Fruit fly (Drosophila melanogaster) whole organism, embryonic: ENCODE results near the gene stops.
A peak's percentile ranks its signal among the peaks of the same experiment; 100 is the strongest.

Experiments used
- Ada2b ChIP-seq: fragments of 200-800 bp; sonication (Bioruptor generic); IDR thresholded peaks from 2 replicates; pipeline ENCODE4 v1.3.6; 2022; ENCODE audit warnings: missing biosample characterization, missing genetic modification characterization
- Aef1 ChIP-seq: fragments of 200-800 bp; sonication (Bioruptor generic); IDR thresholded peaks from 3 replicates; pipeline ENCODE4 v1.3.6; 2022; ENCODE audit warnings: missing biosample characterization, missing genetic modification characterization
- BEAF-32 ChIP-seq: fragments of 200-800 bp; sonication (Bioruptor generic); optimal IDR thresholded peaks from 3 replicates; lab custom pipeline; 2017; ENCODE audit warnings: missing biosample characterization, missing genetic modification characterization, mild to moderate bottlenecking, moderate library complexity, missing genetic modification reagents
- CG11085 ChIP-seq: fragments of 200-800 bp; sonication (Bioruptor generic); IDR thresholded peaks from 2 replicates; pipeline ENCODE4 v1.3.6; 2022; ENCODE audit warnings: missing biosample characterization, missing genetic modification characterization
- CG11093 ChIP-seq: fragments of 200-800 bp; sonication (Bioruptor generic); IDR thresholded peaks from 3 replicates; pipeline ENCODE4 v1.3.6; 2022; ENCODE audit warnings: missing biosample characterization, missing genetic modification characterization
- CG12219 ChIP-seq: fragments of 200-800 bp; sonication (Bioruptor generic); optimal IDR thresholded peaks from 3 replicates; lab custom pipeline; 2018; ENCODE audit warnings: missing biosample characterization, mild to moderate bottlenecking, missing genetic modification characterization
- CG12744 ChIP-seq: fragments of 200-800 bp; sonication (Bioruptor generic); optimal IDR thresholded peaks from 2 replicates; lab custom pipeline; 2016; ENCODE audit warnings: missing biosample characterization, missing genetic modification characterization
- CG13424 ChIP-seq: fragments of 200-800 bp; sonication (Bioruptor generic); optimal IDR thresholded peaks from 2 replicates; lab custom pipeline; 2019; ENCODE audit warnings: missing biosample characterization, mild to moderate bottlenecking, missing genetic modification characterization, moderate library complexity
- CG16863 ChIP-seq: fragments of 200-800 bp; sonication (Bioruptor generic); optimal IDR thresholded peaks from 3 replicates; lab custom pipeline; 2016; ENCODE audit warnings: missing biosample characterization, missing genetic modification characterization
- CG17186 ChIP-seq: fragments of 200-800 bp; sonication (Bioruptor generic); optimal IDR thresholded peaks from 3 replicates; lab custom pipeline; 2017; ENCODE audit warnings: missing biosample characterization, missing genetic modification reagents, missing genetic modification characterization
- CG17912 ChIP-seq: fragments of 200-800 bp; sonication (Bioruptor generic); optimal IDR thresholded peaks from 2 replicates; lab custom pipeline; 2018; ENCODE audit warnings: missing biosample characterization, mild to moderate bottlenecking, missing genetic modification characterization
- CG2120 ChIP-seq: fragments of 200-800 bp; sonication (Bioruptor generic); optimal IDR thresholded peaks from 3 replicates; lab custom pipeline; 2016; ENCODE audit warnings: missing biosample characterization, missing genetic modification characterization
- CG3163 ChIP-seq: fragments of 200-800 bp; sonication (Bioruptor generic); optimal IDR thresholded peaks from 3 replicates; lab custom pipeline; 2016; ENCODE audit warnings: missing biosample characterization, missing genetic modification characterization
- CG3838 ChIP-seq: fragments of 200-800 bp; sonication (Bioruptor generic); optimal IDR thresholded peaks from 3 replicates; lab custom pipeline; 2016; ENCODE audit warnings: missing biosample characterization, missing genetic modification characterization
- CG7372 ChIP-seq: fragments of 200-800 bp; sonication (Bioruptor generic); IDR thresholded peaks from 2 replicates; pipeline ENCODE4 v1.3.6; 2022; ENCODE audit warnings: missing biosample characterization, missing genetic modification characterization
- CG7987 ChIP-seq: fragments of 200-800 bp; sonication (Bioruptor generic); optimal IDR thresholded peaks from 2 replicates; lab custom pipeline; 2018; ENCODE audit warnings: missing biosample characterization, mild to moderate bottlenecking, missing genetic modification characterization, moderate library complexity
- Doc3 ChIP-seq: fragments of 200-800 bp; sonication (Bioruptor generic); IDR thresholded peaks from 3 replicates; pipeline ENCODE4 v1.3.6; 2022; ENCODE audit warnings: missing biosample characterization, missing genetic modification characterization; ENCODE audit not compliant: partially characterized antibody
- Dp ChIP-seq: fragments of 200-800 bp; sonication (Bioruptor generic); optimal IDR thresholded peaks from 2 replicates; lab custom pipeline; 2018; ENCODE audit warnings: missing biosample characterization, mild to moderate bottlenecking, missing genetic modification characterization, moderate library complexity
- Dref ChIP-seq: fragments of 200-800 bp; sonication (Bioruptor generic); IDR thresholded peaks from 2 replicates; pipeline ENCODE4 v1.3.6; 2022; ENCODE audit warnings: missing biosample characterization, missing genetic modification characterization
- HLH3B ChIP-seq: fragments of 200-800 bp; sonication (Bioruptor generic); IDR thresholded peaks from 2 replicates; pipeline ENCODE4 v1.3.6; 2022; ENCODE audit warnings: missing biosample characterization, missing genetic modification characterization
- HLH4C ChIP-seq: fragments of 200-800 bp; sonication (Bioruptor generic); IDR thresholded peaks from 3 replicates; pipeline ENCODE4 v1.3.6; 2022; ENCODE audit warnings: missing biosample characterization, missing genetic modification characterization; ENCODE audit not compliant: partially characterized antibody
- HmgD ChIP-seq: fragments of 200-800 bp; sonication (Bioruptor generic); optimal IDR thresholded peaks from 3 replicates; lab custom pipeline; 2016; ENCODE audit warnings: missing biosample characterization, missing genetic modification characterization
- HmgZ ChIP-seq: fragments of 200-800 bp; sonication (Bioruptor generic); optimal IDR thresholded peaks from 2 replicates; lab custom pipeline; 2018; ENCODE audit warnings: missing biosample characterization, mild to moderate bottlenecking, missing genetic modification characterization
- Hsf ChIP-seq: fragments of 200-800 bp; sonication (Bioruptor generic); optimal IDR thresholded peaks from 3 replicates; lab custom pipeline; 2016; ENCODE audit warnings: missing biosample characterization, missing genetic modification characterization
- Lhr ChIP-seq: fragments of 200-800 bp; sonication (Bioruptor generic); optimal IDR thresholded peaks from 3 replicates; lab custom pipeline; 2017; ENCODE audit warnings: mild to moderate bottlenecking, missing biosample characterization, missing genetic modification reagents, missing genetic modification characterization
- Max ChIP-seq: fragments of 200-800 bp; sonication (Bioruptor generic); optimal IDR thresholded peaks from 2 replicates; lab custom pipeline; 2016; ENCODE audit warnings: missing biosample characterization, mild to moderate bottlenecking, missing genetic modification characterization
- Myb ChIP-seq: fragments of 200-800 bp; sonication (Bioruptor generic); optimal IDR thresholded peaks from 2 replicates; lab custom pipeline; 2016; ENCODE audit warnings: missing biosample characterization, missing genetic modification characterization
- NfI ChIP-seq: fragments of 200-800 bp; sonication (Bioruptor generic); optimal IDR thresholded peaks from 3 replicates; lab custom pipeline; 2018; ENCODE audit warnings: missing biosample characterization, mild to moderate bottlenecking, missing genetic modification characterization, moderate library complexity
- Opbp ChIP-seq: fragments of 200-800 bp; sonication (Bioruptor generic); IDR thresholded peaks from 3 replicates; pipeline ENCODE4 v1.3.6; 2022; ENCODE audit warnings: missing biosample characterization, missing genetic modification characterization; ENCODE audit not compliant: partially characterized antibody
- Rfx ChIP-seq: fragments of 200-800 bp; sonication (Bioruptor generic); IDR thresholded peaks from 2 replicates; pipeline ENCODE4 v1.3.6; 2022; ENCODE audit warnings: missing biosample characterization, missing genetic modification characterization
- aop ChIP-seq: fragments of 200-800 bp; sonication (Bioruptor generic); IDR thresholded peaks from 2 replicates; pipeline ENCODE4 v1.3.6; 2022; ENCODE audit warnings: missing biosample characterization, missing genetic modification characterization
- ara ChIP-seq: fragments of 200-800 bp; sonication (Bioruptor generic); IDR thresholded peaks from 2 replicates; pipeline ENCODE4 v1.3.6; 2022; ENCODE audit warnings: missing biosample characterization, missing genetic modification characterization
- cad ChIP-seq: fragments of >200 bp; optimal IDR thresholded peaks from 2 replicates; lab custom pipeline; 2017; ENCODE audit warnings: missing biosample characterization, missing genetic modification characterization
- ci ChIP-seq: fragments of 200-800 bp; sonication (Bioruptor generic); IDR thresholded peaks from 3 replicates; pipeline ENCODE4 v1.3.6; 2022; ENCODE audit warnings: missing biosample characterization, missing genetic modification characterization
- fd64A ChIP-seq: fragments of 200-800 bp; sonication (Bioruptor generic); optimal IDR thresholded peaks from 3 replicates; lab custom pipeline; 2018; ENCODE audit warnings: missing biosample characterization, mild to moderate bottlenecking, missing genetic modification characterization
- fru ChIP-seq: fragments of >200 bp; optimal IDR thresholded peaks from 2 replicates; lab custom pipeline; 2017
- knrl ChIP-seq: fragments of 200-800 bp; sonication (Bioruptor generic); IDR thresholded peaks from 3 replicates; pipeline ENCODE4 v1.3.6; 2022; ENCODE audit warnings: missing biosample characterization, missing genetic modification characterization; ENCODE audit not compliant: partially characterized antibody
- maf-S ChIP-seq: fragments of 200-800 bp; sonication (Bioruptor generic); optimal IDR thresholded peaks from 2 replicates; lab custom pipeline; 2016; ENCODE audit warnings: missing biosample characterization, missing genetic modification characterization
- pb ChIP-seq: fragments of 200-800 bp; sonication (Bioruptor generic); optimal IDR thresholded peaks from 3 replicates; lab custom pipeline; 2016; ENCODE audit warnings: missing biosample characterization, missing genetic modification characterization
- pros ChIP-seq: fragments of 200-800 bp; sonication (Bioruptor generic); optimal IDR thresholded peaks from 3 replicates; lab custom pipeline; 2019; ENCODE audit warnings: missing biosample characterization, mild to moderate bottlenecking, missing genetic modification characterization, moderate library complexity
- pzg ChIP-seq: fragments of 200-800 bp; sonication (Bioruptor generic); optimal IDR thresholded peaks from 3 replicates; lab custom pipeline; 2018; ENCODE audit warnings: missing biosample characterization, mild to moderate bottlenecking, missing genetic modification characterization, moderate library complexity
- sc ChIP-seq, 3 experiments: fragments of >200 bp in 2 of 3; fragments of 200-800 bp in 1 of 3; sonication (Bioruptor generic) in 1 of 3; optimal IDR thresholded peaks; 2 replicates in 2 of 3; 3 replicates in 1 of 3; lab custom pipeline; 2017; ENCODE audit warnings: mild to moderate bottlenecking in 1 of 3, missing biosample characterization in 1 of 3, missing genetic modification characterization in 1 of 3, missing genetic modification reagents in 1 of 3
- sens ChIP-seq: fragments of 200-800 bp; sonication (Bioruptor generic); peaks from one replicate; lab custom pipeline; 2016; ENCODE audit warnings: missing biosample characterization, missing genetic modification characterization
- sim ChIP-seq: fragments of 200-800 bp; sonication (Bioruptor generic); IDR thresholded peaks from 2 replicates; pipeline ENCODE4 v1.3.6; 2022; ENCODE audit warnings: missing biosample characterization, missing genetic modification characterization
- sisA ChIP-seq: fragments of 200-800 bp; sonication (Bioruptor generic); IDR thresholded peaks from 2 replicates; pipeline ENCODE4 v1.3.6; 2022; ENCODE audit warnings: missing biosample characterization, missing genetic modification characterization
- sna ChIP-seq: fragments of 200-800 bp; sonication (Bioruptor generic); IDR thresholded peaks from 2 replicates; pipeline ENCODE4 v1.3.6; 2022; ENCODE audit warnings: missing biosample characterization, missing genetic modification characterization; ENCODE audit not compliant: partially characterized antibody
- sqz ChIP-seq: fragments of 200-800 bp; sonication (Bioruptor generic); optimal IDR thresholded peaks from 3 replicates; lab custom pipeline; 2018; ENCODE audit warnings: missing biosample characterization, mild to moderate bottlenecking, missing genetic modification characterization
- tio ChIP-seq: fragments of 200-800 bp; sonication (Bioruptor generic); optimal IDR thresholded peaks from 2 replicates; lab custom pipeline; 2017; ENCODE audit warnings: missing biosample characterization, missing genetic modification characterization, inconsistent platforms
- tup ChIP-seq: fragments of 200-800 bp; sonication (Bioruptor generic); optimal IDR thresholded peaks from 2 replicates; lab custom pipeline; 2016; ENCODE audit warnings: missing biosample characterization, mild to moderate bottlenecking, missing genetic modification characterization, moderate library complexity
- unpg ChIP-seq: fragments of 200-800 bp; sonication (Bioruptor generic); optimal IDR thresholded peaks from 3 replicates; lab custom pipeline; 2018; ENCODE audit warnings: missing biosample characterization, mild to moderate bottlenecking, missing genetic modification characterization, moderate library complexity
- wek ChIP-seq: fragments of 200-800 bp; sonication (Bioruptor generic); optimal IDR thresholded peaks from 3 replicates; lab custom pipeline; 2018; ENCODE audit warnings: missing biosample characterization, mild to moderate bottlenecking, missing genetic modification characterization, moderate library complexity
- wor ChIP-seq: fragments of 200-800 bp; sonication (Bioruptor generic); IDR thresholded peaks from 2 replicates; pipeline ENCODE4 v1.3.6; 2022; ENCODE audit warnings: missing biosample characterization, missing genetic modification characterization

Gene stops

DNA sequence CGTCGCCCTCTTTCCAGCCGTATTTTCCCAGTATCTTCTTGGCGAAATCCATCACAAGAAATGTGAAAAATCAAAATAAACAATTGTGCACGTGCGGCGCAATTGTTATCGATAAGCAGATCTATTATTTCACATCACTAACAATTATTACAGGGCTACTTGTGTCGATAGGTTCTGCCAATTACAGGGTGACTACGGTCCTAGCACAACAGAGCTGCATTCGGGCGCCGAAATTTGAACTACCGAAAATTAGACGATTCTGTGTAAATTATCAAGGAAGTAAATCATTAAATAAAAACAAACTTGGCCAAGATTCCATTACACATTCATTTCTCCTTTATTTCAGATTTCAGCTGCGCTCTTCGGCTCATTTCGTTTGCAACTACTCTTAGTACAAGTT is 46.9 kb upstream of the stops start, which contains the start of gene CG15561 (continued):
- TF ChIP-seq CG7372 (GFP tag; lab: Robert Waterston, UW) = no peak
- TF ChIP-seq CG7987 (GFP tag; lab: Kevin White, UChicago) = peak; percentile 84
- TF ChIP-seq CG12219 (GFP tag; lab: Kevin White, UChicago) = no peak
- TF ChIP-seq ara (GFP tag; lab: Robert Waterston, UW) = no peak
- no peak for TF ChIP-seq HLH3B (GFP tag; lab: Robert Waterston, UW)
- no peak for TF ChIP-seq sqz (GFP tag; lab: Kevin White, UChicago)
- TF ChIP-seq fd64A = peak; percentile 60
- TF ChIP-seq CG11085 (GFP tag; lab: Robert Waterston, UW) = no peak
- TF ChIP-seq CG17912 = peak; percentile 73
- TF ChIP-seq Lhr (GFP tag; lab: Kevin White, UChicago) = peak; percentile 45
- no peak for TF ChIP-seq unpg (GFP tag; lab: Kevin White, UChicago)
- no peak for TF ChIP-seq fru
- no peak for TF ChIP-seq pros (GFP tag; lab: Kevin White, UChicago)
- no peak for TF ChIP-seq CG12744
- peak; percentile 77 for TF ChIP-seq NfI (GFP tag; lab: Kevin White, UChicago)
- no peak for TF ChIP-seq sim (GFP tag; lab: Robert Waterston, UW)
- no peak for TF ChIP-seq aop (GFP tag; lab: Robert Waterston, UW)
- peak; percentile 48 for TF ChIP-seq pb
- TF ChIP-seq CG2120 (GFP tag; lab: Kevin White, UChicago) = no peak
- TF ChIP-seq sisA (GFP tag; lab: Robert Waterston, UW) = no peak
- TF ChIP-seq HLH4C (GFP tag; lab: Robert Waterston, UW) = no peak
- TF ChIP-seq tio (GFP tag; lab: Kevin White, UChicago) = no peak
- no peak for TF ChIP-seq Dref (GFP tag; lab: Robert Waterston, UW)
- TF ChIP-seq maf-S (GFP tag; lab: Kevin White, UChicago) = peak; percentile 60
- peak; percentile 84 for TF ChIP-seq Max
- no peak for TF ChIP-seq wor
- TF ChIP-seq tup (GFP tag; lab: Kevin White, UChicago) = no peak
- TF ChIP-seq sc (optimal IDR thresholded peaks at IDR 0.05; lab: Kevin White, UChicago) = no peak
- peak; percentile 25 for TF ChIP-seq sc (GFP tag; optimal IDR thresholded peaks at IDR 0.05; lab: Kevin White, UChicago)
- TF ChIP-seq Aef1 (GFP tag; lab: Robert Waterston, UW) = no peak
- TF ChIP-seq CG13424 (tag; lab: Kevin White, UChicago) = peak; percentile 57
- TF ChIP-seq CG11093 = no peak

DNA sequence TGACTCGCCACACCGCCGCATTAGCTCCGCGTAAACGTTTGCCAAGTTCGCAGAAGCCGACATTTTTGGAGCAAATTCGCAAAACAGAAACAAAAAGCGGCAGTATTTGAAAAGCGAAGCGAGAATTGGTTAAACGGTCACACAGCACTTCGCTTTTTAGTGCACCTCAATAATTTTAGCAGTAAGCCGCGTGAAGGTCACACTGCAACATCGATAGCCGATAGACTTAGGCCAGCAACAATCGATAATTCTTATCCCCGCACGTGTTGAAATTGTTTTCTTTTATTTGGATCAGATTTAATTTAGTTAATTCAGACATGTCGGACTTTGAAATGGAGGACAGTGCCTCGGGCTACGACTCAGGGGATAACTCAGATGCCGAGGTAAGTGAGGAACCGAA is 44.3 kb upstream of the stops start, which contains the start of the genes Zwilch and CG1542:
Gene Zwilch (minus strand): TSS at position 150 of the 400 bp plus-strand sequence.
Gene CG1542 (plus strand): TSS at position 232 of the 400 bp plus-strand sequence.
- TF ChIP-seq CG3163 (GFP tag; lab: Kevin White, UChicago) (no peak), CG16863 (GFP tag; lab: Kevin White, UChicago) (no peak), HmgZ (tag; lab: Kevin White, UChicago) (peak; percentile 66), Hsf (GFP tag; lab: Kevin White, UChicago) (peak; percentile 14), BEAF-32 (peak; percentile 77), cad (GFP tag; lab: Kevin White, UChicago) (peak; percentile 12), Opbp (GFP tag; lab: Robert Waterston, UW) (peak; percentile 81), Myb (GFP tag; lab: Kevin White, UChicago) (peak; percentile 73), ci (0 out of 3 replicates have a peak, but pooled peaks have one; percentile 58), ara (GFP tag; lab: Robert Waterston, UW) (no peak), sens (peak; percentile 78), Ada2b (GFP tag; lab: Robert Waterston, UW) (no peak), Dp (GFP tag; lab: Kevin White, UChicago) (peak; percentile 93), CG3838 (GFP tag; lab: Kevin White, UChicago) (peak; percentile 80), Doc3 (peak; percentile 43), sna (GFP tag; lab: Robert Waterston, UW) (peak; percentile 74), wek (GFP tag; lab: Kevin White, UChicago) (no peak), pzg (GFP tag; lab: Kevin White, UChicago) (peak; percentile 96), knrl (GFP tag; lab: Robert Waterston, UW) (peak; percentile 67), HmgD (GFP tag; lab: Kevin White, UChicago) (peak; percentile 64), CG17186 (peak; percentile 89), Rfx (GFP tag; lab: Robert Waterston, UW) (0 out of 2 replicates have a peak, but pooled peaks have one; percentile 33)
